Fruit fly (Drosophila melanogaster): ENCODE measurements around the gene Srrm1.

The Srrm1 gene

DNA sequence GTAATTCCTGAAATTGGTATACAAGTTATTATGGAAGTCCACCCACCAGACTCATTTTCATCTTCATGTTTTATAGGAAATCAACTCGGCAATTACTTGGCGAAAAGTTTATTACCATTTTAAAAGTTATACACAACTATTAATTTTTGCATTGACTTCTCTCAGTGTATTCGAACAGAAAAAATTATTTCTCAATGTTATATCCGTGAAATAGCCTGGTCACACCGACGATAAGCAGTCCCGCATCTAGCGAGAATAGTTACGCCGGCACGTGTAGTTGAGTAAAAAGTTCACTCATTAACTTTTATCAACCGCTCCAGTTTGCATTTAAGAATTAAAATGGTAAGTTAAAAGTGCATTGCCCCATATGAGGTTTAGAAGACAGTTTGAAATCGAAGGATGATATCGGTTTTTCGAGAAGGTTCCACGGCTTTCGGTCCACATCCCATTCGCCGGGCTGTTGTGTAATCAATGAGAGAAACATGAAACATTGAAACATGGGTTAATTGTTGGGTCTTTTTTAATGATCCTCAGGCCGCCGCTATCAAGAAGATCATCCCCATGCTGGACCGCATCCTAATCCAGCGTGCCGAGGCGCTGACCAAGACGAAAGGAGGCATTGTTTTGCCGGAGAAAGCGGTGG lies 20.7 kb upstream of the Srrm1 start, which contains the start of gene CG11267 (continued):
- TF ChIP-seq CG6254 (GFP tag; optimal IDR thresholded peaks at IDR 0.05) (peak; percentile 71), nmo (GFP tag; optimal IDR thresholded peaks at IDR 0.05) (peak; percentile 92), CG7372 (GFP tag; IDR thresholded peaks at IDR 0.05) (peak; percentile 90), CG9437 (GFP tag; optimal IDR thresholded peaks at IDR 0.05) (peak; percentile 18), vfl (GFP tag; optimal IDR thresholded peaks at IDR 0.05) (peak; percentile 71), CG4730 (GFP tag; IDR thresholded peaks at IDR 0.05) (peak; percentile 84), CG2875 (GFP tag; optimal IDR thresholded peaks at IDR 0.05) (peak; percentile 48), amos (GFP tag; IDR thresholded peaks at IDR 0.05; ENCODE audit: partially characterized antibody) (no peak), Fer2 (tag; optimal IDR thresholded peaks at IDR 0.05) (peak; percentile 88), Xbp1 (GFP tag; optimal IDR thresholded peaks at IDR 0.05) (peak; percentile 84), exex (tag; optimal IDR thresholded peaks at IDR 0.05) (peak; percentile 67), D (optimal IDR thresholded peaks at IDR 0.05) (no peak), D (GFP tag; optimal IDR thresholded peaks at IDR 0.05) (peak; percentile 75), CG11093 (GFP tag; IDR thresholded peaks at IDR 0.05) (peak; percentile 65; the same call in 1 of the 3 replicates), pb (GFP tag; optimal IDR thresholded peaks at IDR 0.05) (peak; percentile 58), Kr (GFP tag; optimal IDR thresholded peaks at IDR 0.05) (no peak), lbe (GFP tag; optimal IDR thresholded peaks at IDR 0.05) (peak; percentile 64), zen2 (GFP tag; IDR thresholded peaks at IDR 0.05; ENCODE audit: partially characterized antibody) (peak; percentile 53; the same call in 1 of the 3 replicates), CG15011 (GFP tag; optimal IDR thresholded peaks at IDR 0.05) (peak; percentile 72), CG9215 (GFP tag; IDR thresholded peaks at IDR 0.05) (peak; percentile 72), pita (GFP tag; optimal IDR thresholded peaks at IDR 0.05) (no peak), Sry-δ (GFP tag; optimal IDR thresholded peaks at IDR 0.05) (peak; percentile 32), CG8765 (GFP tag; IDR thresholded peaks at IDR 0.05) (peak; percentile 79), Mes4 (GFP tag; optimal IDR thresholded peaks at IDR 0.05) (peak; percentile 51), bowl (GFP tag; IDR thresholded peaks at IDR 0.05) (peak; percentile 84), CG12391 (tag; optimal IDR thresholded peaks at IDR 0.05) (peak; percentile 74), CkIIα-i1 (GFP tag; IDR thresholded peaks at IDR 0.05) (peak; percentile 55; the same call in 1 of the 2 replicates), vnd (GFP tag; IDR thresholded peaks at IDR 0.05; ENCODE audit: partially characterized antibody) (no peak), fd96Cb (tag; optimal IDR thresholded peaks at IDR 0.05) (peak; percentile 85), B-H1 (GFP tag; IDR thresholded peaks at IDR 0.05) (peak; percentile 87), az2 (GFP tag; optimal IDR thresholded peaks at IDR 0.05) (peak; percentile 67), NC2α (GFP tag; optimal IDR thresholded peaks at IDR 0.05) (no peak), Sin3A (optimal IDR thresholded peaks at IDR 0.05) (no peak), Rfx (GFP tag; IDR thresholded peaks at IDR 0.05) (peak; percentile 95), CG11560 (tag; IDR thresholded peaks at IDR 0.05) (no peak; the same call in 2 of the 3 replicates), bab2 (GFP tag; optimal IDR thresholded peaks at IDR 0.05) (peak; percentile 80), trem (tag; optimal IDR thresholded peaks at IDR 0.05) (peak; percentile 66), ara (GFP tag; IDR thresholded peaks at IDR 0.05) (peak; percentile 83), CG18764 (GFP tag; optimal IDR thresholded peaks at IDR 0.05) (peak; percentile 77), z (GFP tag; IDR thresholded peaks at IDR 0.05) (0 out of 3 replicates have a peak, but pooled peaks have one; percentile 5), dmrt99B (tag; optimal IDR thresholded peaks at IDR 0.05) (peak; percentile 88), Stat92E (GFP tag; optimal IDR thresholded peaks at IDR 0.05) (no peak), Tbp (GFP tag; optimal IDR thresholded peaks at IDR 0.05) (no peak), CG12104 (GFP tag; optimal IDR thresholded peaks at IDR 0.05) (peak; percentile 85), hbn (GFP tag; IDR thresholded peaks at IDR 0.05; ENCODE audit: partially characterized antibody) (no peak), Bdp1 (GFP tag; optimal IDR thresholded peaks at IDR 0.05) (peak; percentile 56), Spps (tag; optimal IDR thresholded peaks at IDR 0.05) (peak; percentile 63), CG8359 (GFP tag; optimal IDR thresholded peaks at IDR 0.05; ENCODE audit: borderline replicate concordance) (peak; percentile 56), fu2 (GFP tag; optimal IDR thresholded peaks at IDR 0.05) (peak; percentile 70), CG10979 (tag; optimal IDR thresholded peaks at IDR 0.05) (peak; percentile 81)
